Worm (Caenorhabditis elegans): ENCODE results near the gene mrps-21.

DNA sequence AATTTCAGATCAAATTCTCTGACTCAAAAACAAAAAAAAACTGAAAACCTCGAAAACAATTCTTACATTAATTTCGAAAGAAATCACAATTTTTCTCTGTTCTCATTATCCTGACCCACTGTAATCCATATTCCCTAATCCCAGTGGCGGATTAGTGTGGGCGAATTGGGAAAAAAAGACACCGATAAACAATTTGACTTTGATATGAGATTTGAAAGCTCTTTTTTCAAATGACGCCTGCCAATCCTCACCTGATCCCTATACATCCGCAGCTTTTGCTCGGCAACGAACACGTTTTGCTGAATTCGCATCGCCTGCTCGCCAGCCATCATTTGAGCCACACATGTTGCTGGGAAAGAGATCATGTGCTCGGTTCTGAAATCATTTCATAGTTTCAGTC, 47.6 kb downstream of the mrps-21 start:
- no peak for TF ChIP-seq tbx-9 (tag; optimal IDR thresholded peaks at IDR 0.05; ENCODE audit: borderline replicate concordance)
- TF ChIP-seq hlh-12 (tag; optimal IDR thresholded peaks at IDR 0.05) = no peak
- TF ChIP-seq ama-1 (optimal IDR thresholded peaks at IDR 0.05) = no peak
- no peak for TF ChIP-seq ama-1 (GFP tag; optimal IDR thresholded peaks at IDR 0.05)
- no peak for TF ChIP-seq ceh-40 (GFP tag; IDR thresholded peaks at IDR 0.05)
- TF ChIP-seq C06A6.2 (GFP tag; conservative IDR thresholded peaks at IDR 0.05) = no peak
- TF ChIP-seq nhr-179 (tag; optimal IDR thresholded peaks at IDR 0.05) = no peak
- no peak for TF ChIP-seq hmg-1.2 (GFP tag; IDR thresholded peaks at IDR 0.05)
- no peak for TF ChIP-seq bed-2 (GFP tag; IDR thresholded peaks at IDR 0.05)
- TF ChIP-seq ztf-22 (GFP tag; optimal IDR thresholded peaks at IDR 0.05) = no peak
- no peak for TF ChIP-seq hmg-20 (GFP tag; IDR thresholded peaks at IDR 0.05)
